Worm (Caenorhabditis elegans) whole organism, L4 larva: ENCODE results near the gene W05H9.4.

Experiments
- F10B5.3 ChIP-seq: sonication (generic microtip); optimal IDR thresholded peaks from 2 replicates; lab custom pipeline; 2016; ENCODE audit warnings: mild to moderate bottlenecking, missing genetic modification characterization, missing compliant biosample characterization
- R02D3.7 ChIP-seq: fragments of 150-350 bp; sonication (generic microtip); optimal IDR thresholded peaks from 3 replicates; lab custom pipeline; 2014; ENCODE audit warnings: missing biosample characterization, missing genetic modification characterization
- T26A8.4 ChIP-seq: fragments of 200-800 bp; sonication (Bioruptor generic); IDR thresholded peaks from 2 replicates; pipeline ENCODE4 v1.3.6; 2022; ENCODE audit warnings: missing genetic modification characterization, missing compliant biosample characterization
- Y48G9A.11 ChIP-seq: fragments of 200-800 bp; sonication (Bioruptor generic); IDR thresholded peaks from 2 replicates; pipeline ENCODE4 v1.3.6; 2022; ENCODE audit warnings: missing genetic modification reagents, missing genetic modification characterization, missing compliant biosample characterization
- Y75B8A.6 ChIP-seq: fragments of 200-800 bp; sonication (Bioruptor generic); IDR thresholded peaks from 2 replicates; pipeline ENCODE4 v1.3.6; 2022; ENCODE audit warnings: missing genetic modification reagents, missing genetic modification characterization, missing compliant biosample characterization
- ZK337.2 ChIP-seq: fragments of 200-800 bp; sonication (Bioruptor generic); IDR thresholded peaks from 2 replicates; pipeline ENCODE4 v1.3.6; 2022; ENCODE audit warnings: missing genetic modification reagents, missing genetic modification characterization, missing compliant biosample characterization
- aly-2 ChIP-seq: sonication (generic microtip); optimal IDR thresholded peaks from 2 replicates; lab custom pipeline; 2018; ENCODE audit warnings: missing biosample characterization, missing genetic modification characterization
- ama-1 ChIP-seq: fragments of 150-350 bp; optimal IDR thresholded peaks from 2 replicates; lab custom pipeline; 2014; ENCODE audit warnings: inconsistent platforms, mixed read lengths
- attf-4 ChIP-seq: sonication (generic microtip); optimal IDR thresholded peaks from 3 replicates; lab custom pipeline; 2017; ENCODE audit warnings: missing biosample characterization, missing genetic modification characterization
- ceh-44 ChIP-seq: fragments of 200-800 bp; sonication (Bioruptor generic); IDR thresholded peaks from 2 replicates; pipeline ENCODE4 v1.3.6; 2022; ENCODE audit warnings: missing genetic modification reagents, missing genetic modification characterization, missing compliant biosample characterization
- ceh-62 ChIP-seq: sonication (generic microtip); optimal IDR thresholded peaks from 2 replicates; lab custom pipeline; 2017; ENCODE audit warnings: missing biosample characterization, missing genetic modification characterization
- daf-16 ChIP-seq, 3 experiments: sonication (generic microtip); optimal IDR thresholded peaks; 2 replicates each; lab custom pipeline; 2016 to 2017; ENCODE audit warnings: missing genetic modification characterization in 3 of 3, missing genetic modification reagents in 3 of 3, mild to moderate bottlenecking in 2 of 3, missing compliant biosample characterization in 2 of 3, missing biosample characterization in 1 of 3, moderate library complexity in 1 of 3
- dmd-6 ChIP-seq: fragments of 200-800 bp; sonication (Bioruptor generic); IDR thresholded peaks from 2 replicates; pipeline ENCODE4 v1.3.6; 2022; ENCODE audit warnings: missing genetic modification reagents, missing genetic modification characterization, missing compliant biosample characterization
- dve-1 ChIP-seq: sonication (generic microtip); optimal IDR thresholded peaks from 2 replicates; lab custom pipeline; 2017; ENCODE audit warnings: antibody characterized with exemption, mild to moderate bottlenecking, missing genetic modification characterization, missing compliant biosample characterization; ENCODE audit not compliant: insufficient read depth
- fkh-10 ChIP-seq: fragments of 150-350 bp; optimal IDR thresholded peaks from 2 replicates; lab custom pipeline; 2014; ENCODE audit warnings: missing biosample characterization, missing genetic modification reagents, missing genetic modification characterization
- fos-1 ChIP-seq: fragments of 150-350 bp; optimal IDR thresholded peaks from 2 replicates; lab custom pipeline; 2014; ENCODE audit warnings: missing biosample characterization, missing genetic modification characterization
- hif-1 ChIP-seq, 2 experiments: sonication (generic microtip); optimal IDR thresholded peaks; 2 replicates each; lab custom pipeline; 2016 to 2017; ENCODE audit warnings: missing compliant biosample characterization in 2 of 2, missing genetic modification characterization in 2 of 2, missing genetic modification reagents in 2 of 2, missing genotype in 2 of 2, mild to moderate bottlenecking in 1 of 2
- hlh-11 ChIP-seq: fragments of 200-800 bp; sonication (Bioruptor generic); optimal IDR thresholded peaks from 2 replicates; lab custom pipeline; 2018; ENCODE audit warnings: mild to moderate bottlenecking, missing genetic modification characterization, missing compliant biosample characterization
- hlh-30 ChIP-seq: sonication (generic microtip); optimal IDR thresholded peaks from 2 replicates; lab custom pipeline; 2017; ENCODE audit warnings: antibody characterized with exemption, mild to moderate bottlenecking, missing genetic modification characterization, missing compliant biosample characterization; ENCODE audit not compliant: insufficient read depth
- lim-7 ChIP-seq: fragments of 200-800 bp; sonication (Bioruptor generic); IDR thresholded peaks from 2 replicates; pipeline ENCODE4 v1.3.6; 2022; ENCODE audit warnings: missing genetic modification characterization, missing compliant biosample characterization
- lin-39 ChIP-seq: fragments of 150-350 bp; optimal IDR thresholded peaks from 2 replicates; lab custom pipeline; 2014; ENCODE audit warnings: missing biosample characterization, missing genetic modification reagents, missing genetic modification characterization
- mdt-29 ChIP-seq: fragments of 200-800 bp; sonication (Bioruptor generic); IDR thresholded peaks from 2 replicates; pipeline ENCODE4 v1.3.6; 2022; ENCODE audit warnings: missing genetic modification reagents, missing genetic modification characterization, missing compliant biosample characterization
- mep-1 ChIP-seq: fragments of 150-350 bp; sonication (generic microtip); optimal IDR thresholded peaks from 3 replicates; lab custom pipeline; 2014; ENCODE audit warnings: missing biosample characterization, missing genetic modification characterization
- nhr-102 ChIP-seq: sonication (generic microtip); optimal IDR thresholded peaks from 2 replicates; lab custom pipeline; 2016; ENCODE audit warnings: mild to moderate bottlenecking, missing genetic modification characterization, moderate library complexity, missing compliant biosample characterization
- nhr-11 ChIP-seq: fragments of 150-350 bp; optimal IDR thresholded peaks from 2 replicates; lab custom pipeline; 2014; ENCODE audit warnings: missing biosample characterization, missing genetic modification characterization
- nhr-111 ChIP-seq: fragments of 200-800 bp; sonication (Bioruptor generic); optimal IDR thresholded peaks from 2 replicates; lab custom pipeline; 2018; ENCODE audit warnings: mild to moderate bottlenecking, missing genetic modification characterization, missing compliant biosample characterization
- nhr-25 ChIP-seq: sonication (generic microtip); optimal IDR thresholded peaks from 2 replicates; lab custom pipeline; 2017; ENCODE audit warnings: missing genetic modification characterization, mild to moderate bottlenecking, missing compliant biosample characterization, antibody characterized with exemption, moderate library complexity, borderline replicate concordance; ENCODE audit not compliant: insufficient read depth
- nhr-28 ChIP-seq: fragments of 150-350 bp; optimal IDR thresholded peaks from 2 replicates; lab custom pipeline; 2014; ENCODE audit warnings: missing biosample characterization, missing genetic modification characterization
- nhr-6 ChIP-seq: fragments of 150-350 bp; optimal IDR thresholded peaks from 2 replicates; lab custom pipeline; 2014; ENCODE audit warnings: missing biosample characterization, missing genetic modification characterization
- nhr-77 ChIP-seq: fragments of 150-350 bp; optimal IDR thresholded peaks from 2 replicates; lab custom pipeline; 2014; ENCODE audit warnings: missing biosample characterization, missing genetic modification characterization
- pha-4 ChIP-seq, 2 experiments: fragments of 150-350 bp in 1 of 2; fragments of 200-800 bp in 1 of 2; sonication (Bioruptor generic) in 1 of 2; IDR thresholded peaks in 1 of 2; optimal IDR thresholded peaks in 1 of 2; 2 replicates each; pipeline versions ENCODE4 v1.3.6 to Lab custom; 2014 to 2022; ENCODE audit warnings: missing genetic modification characterization in 2 of 2, missing genetic modification reagents in 2 of 2, missing biosample characterization in 1 of 2, missing compliant biosample characterization in 1 of 2
- php-3 ChIP-seq: fragments of 200-800 bp; sonication (Bioruptor generic); IDR thresholded peaks from 2 replicates; pipeline ENCODE4 v1.3.6; 2022; ENCODE audit warnings: missing genetic modification reagents, missing genetic modification characterization, missing compliant biosample characterization
- pqm-1 ChIP-seq: sonication (generic microtip); optimal IDR thresholded peaks from 2 replicates; lab custom pipeline; 2017; ENCODE audit warnings: missing biosample characterization, missing genetic modification characterization
- spr-3 ChIP-seq: fragments of 200-800 bp; sonication (Bioruptor generic); optimal IDR thresholded peaks from 2 replicates; lab custom pipeline; 2018; ENCODE audit warnings: mild to moderate bottlenecking, missing genetic modification characterization, missing compliant biosample characterization
- unc-130 ChIP-seq: sonication (generic microtip); optimal IDR thresholded peaks from 2 replicates; lab custom pipeline; 2016; ENCODE audit warnings: missing genetic modification reagents, missing genetic modification characterization, missing compliant biosample characterization
- zag-1 ChIP-seq: fragments of 150-350 bp; optimal IDR thresholded peaks from 2 replicates; lab custom pipeline; 2014; ENCODE audit warnings: missing biosample characterization, missing genetic modification characterization
- zfp-2 ChIP-seq: sonication (generic microtip); optimal IDR thresholded peaks from 2 replicates; lab custom pipeline; 2016; ENCODE audit warnings: mild to moderate bottlenecking, missing genetic modification characterization, missing compliant biosample characterization
- zfp-3 ChIP-seq: fragments of 200-800 bp; sonication (Bioruptor generic); conservative IDR thresholded peaks from 2 replicates; pipeline ENCODE4 v1.3.6; 2022; ENCODE audit warnings: missing genetic modification reagents, missing genetic modification characterization, missing compliant biosample characterization
- zip-2 ChIP-seq: fragments of 150-350 bp; optimal IDR thresholded peaks from 2 replicates; lab custom pipeline; 2014; ENCODE audit warnings: missing biosample characterization, missing genetic modification characterization
- ztf-7 ChIP-seq: fragments of 150-350 bp; optimal IDR thresholded peaks from 2 replicates; lab custom pipeline; 2014; ENCODE audit warnings: missing biosample characterization, missing genetic modification characterization

W05H9.4 gene

ce11 chrX:6271718-6272117 is 8.3 kb downstream of the W05H9.4 start, which contains the start of gene lro-1 (continued):
- TF ChIP-seq zip-2 (no peak), nhr-102 (peak; percentile 37), nhr-111 (GFP tag; lab: Kevin White, UChicago) (no peak)

ce11 chrX:6273772-6274171 is 10.3 kb downstream of the W05H9.4 start:
- TF ChIP-seq pha-4 (GFP tag; IDR thresholded peaks at IDR 0.05; lab: Robert Waterston, UW): peak; percentile 63; the same call in 1 of the 2 replicates
- TF ChIP-seq pha-4 (tag; optimal IDR thresholded peaks at IDR 0.05; lab: Kevin White, UChicago): no peak
- no peak for TF ChIP-seq daf-16 (GFP tag; optimal IDR thresholded peaks at IDR 0.05; lab: Kevin White, UChicago)
- peak; percentile 29 for TF ChIP-seq daf-16 (tag; optimal IDR thresholded peaks at IDR 0.05; lab: Kevin White, UChicago)
- TF ChIP-seq dve-1 (tag; lab: Kevin White, UChicago): peak; percentile 63
- TF ChIP-seq ama-1: no peak
- TF ChIP-seq F10B5.3 (tag; lab: Kevin White, UChicago): no peak
- TF ChIP-seq nhr-111 (GFP tag; lab: Kevin White, UChicago): no peak
- TF ChIP-seq hif-1 (tag; optimal IDR thresholded peaks at IDR 0.05; lab: Kevin White, UChicago): no peak
- peak; percentile 8; the same call in 1 of the 2 replicates for TF ChIP-seq T26A8.4 (GFP tag; lab: Robert Waterston, UW)
- TF ChIP-seq zfp-3: peak; percentile 69; the same call in 1 of the 2 replicates

ce11 chrX:6274270-6274669 is 10.8 kb downstream of the W05H9.4 start:
- TF ChIP-seq Y75B8A.6 (GFP tag; lab: Robert Waterston, UW) (no peak), fos-1 (tag; lab: Kevin White, UChicago) (no peak), zfp-2 (no peak), Y48G9A.11 (GFP tag; lab: Robert Waterston, UW) (no peak), attf-4 (tag; lab: Kevin White, UChicago) (no peak), pha-4 (GFP tag; IDR thresholded peaks at IDR 0.05; lab: Robert Waterston, UW) (peak; percentile 10; the same call in 1 of the 2 replicates), pha-4 (tag; optimal IDR thresholded peaks at IDR 0.05; lab: Kevin White, UChicago) (no peak), mdt-29 (GFP tag; lab: Robert Waterston, UW) (0 out of 2 replicates have a peak, but pooled peaks have one; percentile 9), php-3 (GFP tag; lab: Robert Waterston, UW) (peak; percentile 67), nhr-11 (tag; lab: Kevin White, UChicago) (no peak), spr-3 (GFP tag; lab: Kevin White, UChicago) (no peak), hlh-11 (tag; lab: Kevin White, UChicago) (peak; percentile 70), nhr-77 (peak; percentile 62), ZK337.2 (GFP tag; lab: Robert Waterston, UW) (no peak), nhr-28 (tag; lab: Kevin White, UChicago) (peak; percentile 96), mep-1 (tag; lab: Kevin White, UChicago) (peak; percentile 52), daf-16 (GFP tag; optimal IDR thresholded peaks at IDR 0.05; lab: Kevin White, UChicago) (no peak), daf-16 (tag; optimal IDR thresholded peaks at IDR 0.05; lab: Kevin White, UChicago) (peak; percentile 77), hlh-30 (tag; lab: Kevin White, UChicago) (peak; percentile 53), dmd-6 (GFP tag; lab: Robert Waterston, UW) (peak; percentile 68), fkh-10 (GFP tag; lab: Kevin White, UChicago) (no peak), nhr-102 (peak; percentile 30), ztf-7 (tag; lab: Kevin White, UChicago) (peak; percentile 56), hif-1 (tag; optimal IDR thresholded peaks at IDR 0.05; lab: Kevin White, UChicago) (peak in 1 of 2 experiments; percentile 36), dve-1 (tag; lab: Kevin White, UChicago) (peak; percentile 88)
- TF ChIP-seq, all 104 proteins: peak for 14

ce11 chrX:6275343-6275742 is 11.9 kb downstream of the W05H9.4 start:
- TF ChIP-seq nhr-6 (tag; lab: Kevin White, UChicago): no peak
- TF ChIP-seq R02D3.7 (tag; lab: Kevin White, UChicago): no peak
- TF ChIP-seq lim-7 (GFP tag; lab: Robert Waterston, UW): no peak
- no peak for TF ChIP-seq zag-1 (tag; lab: Kevin White, UChicago)
- TF ChIP-seq ceh-44 (GFP tag; lab: Robert Waterston, UW): 0 out of 2 replicates have a peak, but pooled peaks have one; percentile 13
- TF ChIP-seq aly-2 (tag; lab: Kevin White, UChicago): no peak
- no peak for TF ChIP-seq ceh-62 (tag; lab: Kevin White, UChicago)
- no peak for TF ChIP-seq pha-4 (GFP tag; IDR thresholded peaks at IDR 0.05; lab: Robert Waterston, UW)
- no peak for TF ChIP-seq pha-4 (tag; optimal IDR thresholded peaks at IDR 0.05; lab: Kevin White, UChicago)
- TF ChIP-seq lin-39 (tag; lab: Kevin White, UChicago): no peak
- no peak for TF ChIP-seq pqm-1
- peak; percentile 60 for TF ChIP-seq nhr-25 (tag; lab: Kevin White, UChicago)
- no peak for TF ChIP-seq ZK337.2 (GFP tag; lab: Robert Waterston, UW)
- no peak for TF ChIP-seq unc-130 (GFP tag; lab: Kevin White, UChicago)
- peak; percentile 38 for TF ChIP-seq nhr-28 (tag; lab: Kevin White, UChicago)
